Worm (Caenorhabditis elegans): Measurements from ENCODE around the gene C29E4.14.

C29E4.14 gene

DNA sequence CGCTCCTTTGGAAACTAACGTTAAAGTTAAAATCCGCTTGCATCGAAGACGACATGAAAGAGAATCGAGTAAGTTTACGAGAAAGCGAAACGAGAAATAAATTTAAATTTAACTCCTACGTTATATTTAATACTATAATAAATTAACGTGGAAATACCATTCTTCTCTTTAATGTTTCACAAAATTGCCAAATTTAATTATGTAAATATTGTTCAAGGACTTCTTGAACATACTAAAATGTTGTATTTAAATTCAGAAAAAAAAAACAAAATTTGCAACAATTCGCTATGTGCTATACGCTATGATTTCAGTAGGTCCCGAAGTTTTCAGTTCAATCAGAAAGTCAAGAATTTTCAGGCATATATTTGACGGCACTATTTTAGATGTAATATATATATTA lies 23.0 kb upstream of the C29E4.14 start, which contains the start of gene ZK688.10:
ZK688.10 (minus strand) TSS at position 101 of the 400 bp plus-strand sequence.
- peak; percentile 12 for TF ChIP-seq aha-1 (tag)
- TF ChIP-seq daf-19 (GFP tag; conservative IDR thresholded peaks at IDR 0.05): no peak

DNA sequence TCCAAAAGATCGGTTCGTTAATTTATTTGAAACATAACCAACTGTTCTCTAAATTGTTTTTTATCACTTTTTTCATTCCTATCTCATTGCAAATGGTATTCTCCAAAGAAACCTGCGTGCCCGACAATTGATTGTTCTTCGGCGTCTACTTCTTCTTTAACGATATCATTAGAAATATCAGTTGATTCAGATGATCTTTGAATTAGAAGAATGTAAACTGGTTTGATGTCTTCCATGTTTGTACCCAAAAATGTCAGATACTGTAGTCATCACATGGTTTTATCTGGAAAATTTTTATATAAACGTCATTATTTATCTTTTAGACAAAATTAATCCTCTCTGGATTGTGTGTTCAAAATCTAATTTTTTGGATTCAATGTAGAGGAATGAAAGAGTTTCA lies 22.2 kb upstream of the C29E4.14 start:
- TF ChIP-seq ceh-62 (tag; optimal IDR thresholded peaks at IDR 0.05) (no peak), cey-2 (tag; optimal IDR thresholded peaks at IDR 0.05; ENCODE audit: borderline replicate concordance, insufficient read depth) (peak; percentile 5), mdl-1 (tag; optimal IDR thresholded peaks at IDR 0.05) (peak in 1 of 2 experiments; percentile 52), hlh-30 (tag; optimal IDR thresholded peaks at IDR 0.05; ENCODE audit: insufficient read depth) (peak; percentile 33), hlh-11 (tag; optimal IDR thresholded peaks at IDR 0.05) (peak; percentile 27), dpl-1 (GFP tag; optimal IDR thresholded peaks at IDR 0.05) (no peak), nhr-237 (tag; optimal IDR thresholded peaks at IDR 0.05) (no peak), nhr-48 (tag; optimal IDR thresholded peaks at IDR 0.05) (peak; percentile 36), T20F7.1 (GFP tag; optimal IDR thresholded peaks at IDR 0.05) (peak; percentile 34), nhr-28 (tag; optimal IDR thresholded peaks at IDR 0.05) (peak; percentile 81), lsy-2 (tag; optimal IDR thresholded peaks at IDR 0.05) (peak in 1 of 2 experiments; percentile 59), dmd-6 (GFP tag; IDR thresholded peaks at IDR 0.05) (peak; percentile 37; the same call in 1 of the 2 replicates), dve-1 (tag; optimal IDR thresholded peaks at IDR 0.05; ENCODE audit: insufficient read depth) (peak; percentile 44), mep-1 (tag; optimal IDR thresholded peaks at IDR 0.05) (peak; percentile 26)

DNA sequence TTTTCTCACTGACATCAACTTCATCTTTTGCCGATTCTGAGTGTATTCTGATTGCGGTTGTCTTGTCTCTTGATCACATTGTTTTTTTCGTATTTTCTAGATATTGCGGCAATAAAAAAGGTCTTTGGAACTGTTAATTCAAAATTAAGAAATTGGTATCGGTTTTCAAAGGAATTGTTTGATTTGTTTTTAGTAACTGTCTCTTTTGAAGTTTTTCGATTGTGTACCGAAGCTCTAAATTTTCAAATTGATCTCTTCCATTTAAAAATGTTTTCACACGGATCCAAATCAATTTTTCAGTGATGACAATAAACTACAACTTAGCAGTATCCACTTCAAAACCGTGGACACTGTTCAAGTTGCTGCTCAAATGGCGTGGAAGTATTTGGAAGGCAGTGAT lies 19.2 kb upstream of the C29E4.14 start, which contains the start of gene best-24:
best-24 (plus strand) TSS at position 301 of the 400 bp plus-strand sequence.
- no peak for TF ChIP-seq madf-5 (GFP tag; IDR thresholded peaks at IDR 0.05)
- TF ChIP-seq hlh-11 (tag; optimal IDR thresholded peaks at IDR 0.05): no peak
- TF ChIP-seq nhr-237 (tag; optimal IDR thresholded peaks at IDR 0.05): no peak
- TF ChIP-seq Y48G9A.11 (GFP tag; IDR thresholded peaks at IDR 0.05): no peak
- no peak for TF ChIP-seq pha-4 (GFP tag; IDR thresholded peaks at IDR 0.05)
- no peak for TF ChIP-seq pha-4 (tag; optimal IDR thresholded peaks at IDR 0.05)
- TF ChIP-seq ceh-44 (GFP tag; IDR thresholded peaks at IDR 0.05): no peak
- TF ChIP-seq aha-1 (tag): no peak

DNA sequence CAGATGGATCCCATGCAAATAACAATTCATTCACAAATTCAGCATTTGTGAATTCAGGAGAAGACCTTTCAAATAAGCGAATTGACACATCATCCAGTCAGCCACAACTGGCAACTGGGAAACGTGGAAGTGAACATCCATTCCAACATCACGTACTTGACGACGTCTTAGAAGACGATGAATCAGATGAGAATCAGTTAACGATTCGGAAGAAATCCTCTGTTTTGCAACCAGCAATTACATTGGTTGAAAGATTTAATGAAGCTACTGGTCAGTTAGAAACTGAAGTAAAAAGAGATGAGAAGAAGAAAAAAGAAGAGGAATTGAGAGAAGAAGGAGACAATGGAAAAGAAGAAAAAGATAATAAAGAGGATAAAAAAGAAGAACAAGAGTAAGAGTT lies 16.5 kb upstream of the C29E4.14 start:
- TF ChIP-seq cey-2 (tag; optimal IDR thresholded peaks at IDR 0.05; ENCODE audit: borderline replicate concordance, insufficient read depth): no peak
- no peak for TF ChIP-seq zip-2 (tag; optimal IDR thresholded peaks at IDR 0.05)
- no peak for TF ChIP-seq egl-43 (GFP tag; IDR thresholded peaks at IDR 0.05)
- peak; percentile 43 for TF ChIP-seq aha-1 (tag)
- no peak for TF ChIP-seq Y105C5A.15 (GFP tag; IDR thresholded peaks at IDR 0.05)
- TF ChIP-seq unc-62 (GFP tag; optimal IDR thresholded peaks at IDR 0.05 in 1 of 2): peak in 1 of 2 experiments; percentile 91
- no peak for TF ChIP-seq unc-62 (tag; optimal IDR thresholded peaks at IDR 0.05)
- no peak for TF ChIP-seq php-3 (GFP tag; IDR thresholded peaks at IDR 0.05)
- TF ChIP-seq set-16 (GFP tag; IDR thresholded peaks at IDR 0.05): no peak
- TF ChIP-seq tra-1 (GFP tag; IDR thresholded peaks at IDR 0.05): no peak
- TF ChIP-seq ctbp-1 (GFP tag; IDR thresholded peaks at IDR 0.05): no peak
- no peak for TF ChIP-seq nhr-25 (tag; optimal IDR thresholded peaks at IDR 0.05; ENCODE audit: borderline replicate concordance, insufficient read depth)
- TF ChIP-seq attf-4 (tag; optimal IDR thresholded peaks at IDR 0.05): no peak
- no peak for TF ChIP-seq tag-97 (GFP tag; IDR thresholded peaks at IDR 0.05)

DNA sequence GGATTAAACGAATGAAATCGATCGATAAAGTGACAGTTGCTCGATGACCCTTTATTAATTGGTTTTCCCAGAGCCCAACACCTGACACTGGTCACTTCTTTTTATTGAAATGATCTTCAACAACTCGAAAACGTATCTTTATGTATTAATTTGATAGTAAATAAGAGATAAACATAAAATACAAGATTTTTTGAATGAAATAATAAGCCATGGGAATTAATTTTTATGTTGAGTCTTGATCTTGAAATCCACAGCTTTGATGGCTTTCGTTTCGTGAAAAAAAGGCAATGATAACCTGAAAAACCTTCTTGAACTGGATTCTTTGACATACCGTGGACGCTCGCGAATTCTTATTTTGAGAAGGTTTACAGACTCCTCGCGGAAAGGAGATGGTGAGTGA lies 12.4 kb upstream of the C29E4.14 start, which contains the start of gene pcp-5:
pcp-5 (minus strand) TSS at position 101 of the 400 bp plus-strand sequence.
- TF ChIP-seq daf-16 (GFP tag; optimal IDR thresholded peaks at IDR 0.05) (peak in 1 of 2 experiments; percentile 19), daf-16 (tag; optimal IDR thresholded peaks at IDR 0.05) (no peak), daf-19 (GFP tag; conservative IDR thresholded peaks at IDR 0.05) (no peak), spr-1 (tag; optimal IDR thresholded peaks at IDR 0.05) (no peak)
